Fruit fly (Drosophila melanogaster) whole organism, prepupa: ENCODE results near the gene CkIIbeta.
A peak's percentile ranks its signal among the peaks of the same experiment; 100 is the strongest.

Experiments
- Blimp-1 ChIP-seq: fragments of 200-800 bp; sonication (Bioruptor generic); optimal IDR thresholded peaks from 3 replicates; lab custom pipeline; 2017; ENCODE audit warnings: missing biosample characterization, missing genetic modification characterization, mild to moderate bottlenecking, moderate library complexity, missing genetic modification reagents
- CG10669 ChIP-seq: fragments of 200-800 bp; sonication (Bioruptor generic); optimal IDR thresholded peaks from 3 replicates; lab custom pipeline; 2018; ENCODE audit warnings: missing biosample characterization, mild to moderate bottlenecking, missing genetic modification characterization, moderate library complexity
- CG11762 ChIP-seq: fragments of 200-800 bp; sonication (Bioruptor generic); optimal IDR thresholded peaks from 3 replicates; lab custom pipeline; 2016; ENCODE audit warnings: missing biosample characterization, missing genetic modification characterization; ENCODE audit not compliant: insufficient read depth
- CG11902 ChIP-seq: fragments of 200-800 bp; sonication (Bioruptor generic); optimal IDR thresholded peaks from 3 replicates; lab custom pipeline; 2016; ENCODE audit warnings: missing biosample characterization, missing genetic modification characterization
- CG1621 ChIP-seq: fragments of 200-800 bp; sonication (Bioruptor generic); optimal IDR thresholded peaks from 3 replicates; lab custom pipeline; 2018; ENCODE audit warnings: missing biosample characterization, mild to moderate bottlenecking, missing genetic modification characterization
- CG16779 ChIP-seq: fragments of 200-800 bp; sonication (Bioruptor generic); optimal IDR thresholded peaks from 3 replicates; lab custom pipeline; 2017; ENCODE audit warnings: missing biosample characterization, mild to moderate bottlenecking, missing genetic modification characterization
- CG3032 ChIP-seq: fragments of 200-800 bp; optimal IDR thresholded peaks from 2 replicates; lab custom pipeline; 2019; ENCODE audit warnings: missing biosample characterization, mild to moderate bottlenecking, missing genetic modification characterization, moderate library complexity
- CG32006 ChIP-seq: fragments of 200-800 bp; sonication (Bioruptor generic); optimal IDR thresholded peaks from 3 replicates; lab custom pipeline; 2017; ENCODE audit warnings: missing biosample characterization, mild to moderate bottlenecking, missing genetic modification characterization
- CG6163 ChIP-seq: fragments of 200-800 bp; sonication (Bioruptor generic); IDR thresholded peaks from 3 replicates; pipeline ENCODE4 v1.3.6; 2022; ENCODE audit warnings: missing biosample characterization, missing genetic modification characterization
- CG6276 ChIP-seq: fragments of 200-800 bp; sonication (Bioruptor generic); optimal IDR thresholded peaks from 2 replicates; lab custom pipeline; 2017; ENCODE audit warnings: missing biosample characterization, mild to moderate bottlenecking, missing genetic modification characterization
- CG6808 ChIP-seq: fragments of 200-800 bp; sonication (Bioruptor generic); optimal IDR thresholded peaks from 3 replicates; lab custom pipeline; 2017; ENCODE audit warnings: missing biosample characterization, missing genetic modification characterization, mild to moderate bottlenecking, moderate library complexity, missing genetic modification reagents
- CG6854 ChIP-seq: fragments of 200-800 bp; sonication (Bioruptor generic); optimal IDR thresholded peaks from 2 replicates; lab custom pipeline; 2017; ENCODE audit warnings: missing biosample characterization, mild to moderate bottlenecking, missing genetic modification characterization
- CG8119 ChIP-seq: fragments of 200-800 bp; sonication (Bioruptor generic); IDR thresholded peaks from 3 replicates; pipeline ENCODE4 v1.3.6; 2022; ENCODE audit warnings: missing biosample characterization, missing genetic modification characterization
- CG9139 ChIP-seq: fragments of 200-800 bp; sonication (Bioruptor generic); optimal IDR thresholded peaks from 3 replicates; lab custom pipeline; 2017; ENCODE audit warnings: missing biosample characterization, mild to moderate bottlenecking, missing genetic modification characterization
- Eip75B ChIP-seq: fragments of 200-800 bp; sonication (Bioruptor generic); optimal IDR thresholded peaks from 3 replicates; lab custom pipeline; 2016; ENCODE audit warnings: missing biosample characterization, missing genetic modification characterization
- Eip78C ChIP-seq: fragments of 200-800 bp; sonication (Bioruptor generic); peaks from one replicate; lab custom pipeline; 2016; ENCODE audit warnings: missing biosample characterization, missing genetic modification characterization
- Eip93F ChIP-seq: fragments of 200-800 bp; sonication (Bioruptor generic); optimal IDR thresholded peaks from 2 replicates; lab custom pipeline; 2016; ENCODE audit warnings: missing biosample characterization, mild to moderate bottlenecking, missing genetic modification characterization
- Ets21C ChIP-seq: fragments of 200-800 bp; sonication (Bioruptor generic); optimal IDR thresholded peaks from 3 replicates; lab custom pipeline; 2016; ENCODE audit warnings: missing biosample characterization, missing genetic modification characterization
- Gug ChIP-seq: fragments of 200-800 bp; sonication (Bioruptor generic); IDR thresholded peaks from 2 replicates; pipeline ENCODE4 v1.3.6; 2022; ENCODE audit warnings: missing biosample characterization, missing genetic modification characterization
- Hr38 ChIP-seq: sonication (Bioruptor generic); optimal IDR thresholded peaks from 2 replicates; lab custom pipeline; 2016; ENCODE audit warnings: missing biosample characterization, missing genetic modification characterization
- Hr39 ChIP-seq: fragments of 200-800 bp; sonication (Bioruptor generic); optimal IDR thresholded peaks from 2 replicates; lab custom pipeline; 2016; ENCODE audit warnings: missing biosample characterization, missing genetic modification characterization
- Hr4 ChIP-seq: fragments of 200-800 bp; sonication (Bioruptor generic); optimal IDR thresholded peaks from 3 replicates; lab custom pipeline; 2016; ENCODE audit warnings: missing biosample characterization, missing genetic modification characterization
- OdsH ChIP-seq: fragments of 200-800 bp; sonication (Bioruptor generic); optimal IDR thresholded peaks from 3 replicates; lab custom pipeline; 2016; ENCODE audit warnings: missing biosample characterization, missing genetic modification characterization
- Smox ChIP-seq: fragments of 200-800 bp; sonication (Bioruptor generic); optimal IDR thresholded peaks from 3 replicates; lab custom pipeline; 2016; ENCODE audit warnings: missing biosample characterization, missing genetic modification characterization
- Sox102F ChIP-seq: fragments of 200-800 bp; sonication (Bioruptor generic); optimal IDR thresholded peaks from 2 replicates; lab custom pipeline; 2016; ENCODE audit warnings: missing biosample characterization, mild to moderate bottlenecking, missing genetic modification characterization
- Sox14 ChIP-seq: fragments of 200-800 bp; sonication (Bioruptor generic); optimal IDR thresholded peaks from 3 replicates; lab custom pipeline; 2016; ENCODE audit warnings: missing biosample characterization, missing genetic modification characterization
- achi ChIP-seq: fragments of 200-800 bp; sonication (Bioruptor generic); optimal IDR thresholded peaks from 3 replicates; lab custom pipeline; 2016; ENCODE audit warnings: missing biosample characterization, missing genetic modification characterization
- cyc ChIP-seq: fragments of 200-800 bp; sonication (Bioruptor generic); optimal IDR thresholded peaks from 3 replicates; lab custom pipeline; 2016; ENCODE audit warnings: missing biosample characterization, missing genetic modification characterization
- dac ChIP-seq: fragments of 200-800 bp; sonication (Bioruptor generic); optimal IDR thresholded peaks from 2 replicates; lab custom pipeline; 2017; ENCODE audit warnings: missing biosample characterization, mild to moderate bottlenecking, missing genetic modification characterization
- eg ChIP-seq: fragments of 200-800 bp; sonication (Bioruptor generic); IDR thresholded peaks from 3 replicates; pipeline ENCODE4 v1.3.6; 2022; ENCODE audit warnings: missing biosample characterization, missing genetic modification characterization
- esn ChIP-seq: fragments of 200-800 bp; sonication (Bioruptor generic); optimal IDR thresholded peaks from 2 replicates; lab custom pipeline; 2016; ENCODE audit warnings: missing biosample characterization, mild to moderate bottlenecking, missing genetic modification characterization, moderate library complexity
- fd85E ChIP-seq: fragments of 200-800 bp; sonication (Bioruptor generic); optimal IDR thresholded peaks from 3 replicates; lab custom pipeline; 2016; ENCODE audit warnings: missing biosample characterization, missing genetic modification characterization
- fkh ChIP-seq: fragments of 200-800 bp; sonication (Bioruptor generic); optimal IDR thresholded peaks from 3 replicates; lab custom pipeline; 2017; ENCODE audit warnings: missing biosample characterization, mild to moderate bottlenecking, missing genetic modification characterization, moderate library complexity
- lz ChIP-seq: fragments of 200-800 bp; sonication (Bioruptor generic); optimal IDR thresholded peaks from 3 replicates; lab custom pipeline; 2016; ENCODE audit warnings: missing biosample characterization, missing genetic modification characterization
- net ChIP-seq: fragments of 200-800 bp; sonication (Bioruptor generic); optimal IDR thresholded peaks from 3 replicates; lab custom pipeline; 2016; ENCODE audit warnings: missing biosample characterization, missing genetic modification characterization
- pdm3 ChIP-seq: fragments of 200-800 bp; sonication (Bioruptor generic); optimal IDR thresholded peaks from 3 replicates; lab custom pipeline; 2016; ENCODE audit warnings: missing biosample characterization, missing genetic modification characterization
- salr ChIP-seq, 2 experiments: fragments of 200-800 bp; sonication (Bioruptor generic); optimal IDR thresholded peaks; 3 replicates each; lab custom pipeline; 2016 to 2018; ENCODE audit warnings: missing biosample characterization in 2 of 2, missing genetic modification characterization in 2 of 2, mild to moderate bottlenecking in 1 of 2
- svp ChIP-seq: fragments of 200-800 bp; sonication (Bioruptor generic); peaks from one replicate; lab custom pipeline; 2016; ENCODE audit warnings: missing biosample characterization, missing genetic modification characterization
- topi ChIP-seq: fragments of 200-800 bp; sonication (Bioruptor generic); optimal IDR thresholded peaks from 3 replicates; lab custom pipeline; 2016; ENCODE audit warnings: missing biosample characterization, missing genetic modification characterization

CkIIbeta gene

DNA sequence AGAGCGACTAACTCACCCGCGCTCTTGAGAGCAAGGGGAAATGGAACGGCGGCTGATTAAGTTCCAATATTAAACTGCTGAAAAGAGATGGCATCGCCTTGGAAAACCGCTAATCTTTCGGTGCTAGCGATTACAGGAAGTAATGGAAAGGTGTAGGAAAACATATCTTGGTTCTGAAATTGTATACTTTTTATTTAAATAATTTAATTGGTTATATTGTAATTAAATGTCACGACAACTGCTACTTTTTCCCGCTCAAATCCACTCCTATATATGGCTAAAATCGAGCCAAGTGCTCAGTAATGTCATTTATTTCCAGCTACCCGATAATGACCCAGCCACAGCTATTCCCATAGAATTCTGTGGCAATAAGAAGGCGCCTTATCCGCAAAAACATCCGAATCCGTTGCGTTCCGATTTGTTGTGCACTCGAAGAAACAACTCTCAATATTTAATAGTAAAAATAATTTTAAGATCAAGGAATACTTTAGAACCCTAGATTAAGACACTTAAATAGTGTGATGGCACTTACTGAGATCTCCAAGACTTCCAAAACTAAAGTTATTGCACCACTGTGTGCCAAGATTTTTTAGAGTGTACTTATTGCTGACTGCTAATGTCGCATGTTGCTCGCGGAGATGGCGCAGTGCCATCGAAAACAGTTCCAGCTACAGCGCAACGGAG, 4.0 kb upstream of the CkIIbeta start (continued):
- TF ChIP-seq svp (GFP tag; lab: Kevin White, UChicago), result peak; percentile 96
- peak; percentile 55 for TF ChIP-seq fd85E (GFP tag; lab: Kevin White, UChicago)
- peak; percentile 79 for TF ChIP-seq Eip93F (GFP tag; lab: Kevin White, UChicago)
- TF ChIP-seq CG3032 (tag; lab: Kevin White, UChicago), result peak; percentile 81
- peak; percentile 82 for TF ChIP-seq net (GFP tag; lab: Kevin White, UChicago)
- peak; percentile 90 for TF ChIP-seq pdm3
- peak; percentile 66 for TF ChIP-seq CG11902
- peak; percentile 93 for TF ChIP-seq CG6163 (GFP tag; lab: Robert Waterston, UW)
- peak; percentile 76 for TF ChIP-seq CG6808 (GFP tag; lab: Kevin White, UChicago)
- peak; percentile 77 for TF ChIP-seq CG16779 (tag; lab: Kevin White, UChicago)
- TF ChIP-seq CG32006 (GFP tag; lab: Kevin White, UChicago), result peak; percentile 94
- peak; percentile 85 for TF ChIP-seq Smox (GFP tag; lab: Kevin White, UChicago)
- TF ChIP-seq cyc (GFP tag; lab: Kevin White, UChicago), result peak; percentile 83
- TF ChIP-seq CG6854 (GFP tag; lab: Kevin White, UChicago), result peak; percentile 59
- TF ChIP-seq lz (GFP tag; lab: Kevin White, UChicago), result peak; percentile 84
- peak; percentile 85 for TF ChIP-seq Hr4
- peak; percentile 76 for TF ChIP-seq CG11762 (GFP tag; lab: Kevin White, UChicago)
- TF ChIP-seq salr (GFP tag; optimal IDR thresholded peaks at IDR 0.05; lab: Kevin White, UChicago), result peak; percentile 70 to 76
- no peak for TF ChIP-seq fkh (GFP tag; lab: Kevin White, UChicago)
- peak; percentile 86 for TF ChIP-seq CG6276 (GFP tag; lab: Kevin White, UChicago)
- TF ChIP-seq Gug (GFP tag; lab: Robert Waterston, UW), result peak; percentile 81
- TF ChIP-seq Ets21C (GFP tag; lab: Kevin White, UChicago), result peak; percentile 70
- TF ChIP-seq Eip78C, result peak; percentile 96
- peak; percentile 85 for TF ChIP-seq dac
- TF ChIP-seq eg (GFP tag; lab: Robert Waterston, UW), result peak; percentile 93
- TF ChIP-seq topi, result peak; percentile 87
- TF ChIP-seq esn (GFP tag; lab: Kevin White, UChicago), result peak; percentile 87
- no peak for TF ChIP-seq Hr38 (GFP tag; lab: Kevin White, UChicago)
- peak; percentile 52 for TF ChIP-seq CG9139 (GFP tag; lab: Kevin White, UChicago)
- peak; percentile 49 for TF ChIP-seq Blimp-1 (GFP tag; lab: Kevin White, UChicago)
- TF ChIP-seq Hr39 (GFP tag; lab: Kevin White, UChicago), result peak; percentile 82
- peak; percentile 88 for TF ChIP-seq Sox102F

DNA sequence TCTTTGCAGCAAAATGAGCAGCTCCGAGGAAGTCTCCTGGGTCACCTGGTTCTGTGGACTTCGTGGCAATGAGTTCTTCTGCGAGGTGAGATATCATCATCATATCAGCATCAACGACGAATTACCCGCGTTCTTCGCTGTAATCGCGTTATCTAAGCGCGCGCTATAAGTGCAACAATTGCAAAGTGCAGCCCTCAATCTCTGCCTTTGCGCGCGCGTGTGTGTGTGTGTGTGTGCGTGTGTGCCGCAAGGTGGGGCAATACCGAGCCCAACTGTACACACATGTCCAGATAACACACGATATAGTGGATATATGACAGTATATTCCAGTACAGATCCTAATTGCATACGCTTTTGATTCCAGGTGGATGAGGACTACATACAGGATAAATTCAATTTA, 1.1 kb downstream of the CkIIbeta start:
- TF ChIP-seq Eip75B (GFP tag; lab: Kevin White, UChicago), result no peak
- no peak for TF ChIP-seq CG6163 (GFP tag; lab: Robert Waterston, UW)
- TF ChIP-seq CG1621 (tag; lab: Kevin White, UChicago), result no peak
- TF ChIP-seq net (GFP tag; lab: Kevin White, UChicago), result no peak
- TF ChIP-seq lz (GFP tag; lab: Kevin White, UChicago), result no peak

DNA sequence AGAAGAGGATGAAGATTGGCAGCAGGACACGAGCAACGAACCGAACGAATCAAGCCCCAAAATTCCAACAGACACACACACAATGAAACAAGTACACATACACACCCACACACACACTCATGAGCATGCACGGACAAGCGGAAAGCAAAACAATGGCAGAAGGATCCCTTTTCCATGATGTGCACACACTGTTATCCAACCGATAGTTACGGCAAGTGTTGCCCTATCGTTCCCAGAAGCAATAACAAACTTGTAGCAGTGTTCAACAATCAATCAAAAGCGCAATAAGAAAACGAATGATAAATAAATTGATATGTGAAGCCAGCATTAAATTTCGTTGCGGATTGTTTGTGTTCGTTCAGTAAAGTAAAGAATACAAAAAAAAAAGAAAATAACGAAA, 4.6 kb downstream of the CkIIbeta start:
- TF ChIP-seq esn (GFP tag; lab: Kevin White, UChicago) (no peak), fkh (GFP tag; lab: Kevin White, UChicago) (no peak), Hr39 (GFP tag; lab: Kevin White, UChicago) (no peak), CG6163 (GFP tag; lab: Robert Waterston, UW) (no peak), CG32006 (GFP tag; lab: Kevin White, UChicago) (no peak)

DNA sequence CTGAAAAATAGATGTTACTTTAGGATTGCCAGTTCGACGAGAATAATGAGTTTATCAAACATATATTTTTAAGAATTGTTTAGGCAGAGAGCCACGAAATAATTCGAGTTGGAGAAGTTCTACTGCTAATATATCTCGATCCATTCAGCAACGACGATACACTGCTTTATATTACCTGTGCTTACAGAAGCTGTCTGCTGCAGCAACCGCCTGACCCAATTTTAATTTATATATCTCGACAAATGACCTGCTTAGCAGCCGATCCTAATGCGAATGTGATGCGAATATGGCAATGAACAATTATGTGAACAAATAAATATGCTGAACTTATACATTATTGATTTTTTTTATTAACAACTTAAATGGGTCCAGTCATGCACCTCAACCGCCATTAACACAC, 6.2 kb downstream of the CkIIbeta start:
- TF ChIP-seq Sox14, result no peak
- TF ChIP-seq Hr38 (GFP tag; lab: Kevin White, UChicago), result no peak
- no peak for TF ChIP-seq CG8119 (GFP tag; lab: Robert Waterston, UW)
- TF ChIP-seq net (GFP tag; lab: Kevin White, UChicago), result no peak
- TF ChIP-seq CG11762 (GFP tag; lab: Kevin White, UChicago), result no peak
- TF ChIP-seq cyc (GFP tag; lab: Kevin White, UChicago), result no peak
- TF ChIP-seq OdsH (GFP tag; lab: Kevin White, UChicago), result no peak
- no peak for TF ChIP-seq achi (GFP tag; lab: Kevin White, UChicago)
- TF ChIP-seq Sox102F, result no peak
- TF ChIP-seq CG32006 (GFP tag; lab: Kevin White, UChicago), result no peak
- no peak for TF ChIP-seq topi
- no peak for TF ChIP-seq CG10669 (GFP tag; lab: Kevin White, UChicago)
- no peak for TF ChIP-seq Ets21C (GFP tag; lab: Kevin White, UChicago)
